Fruit fly (Drosophila melanogaster): ENCODE measurements around the gene CG32269.

Gene CG32269

DNA sequence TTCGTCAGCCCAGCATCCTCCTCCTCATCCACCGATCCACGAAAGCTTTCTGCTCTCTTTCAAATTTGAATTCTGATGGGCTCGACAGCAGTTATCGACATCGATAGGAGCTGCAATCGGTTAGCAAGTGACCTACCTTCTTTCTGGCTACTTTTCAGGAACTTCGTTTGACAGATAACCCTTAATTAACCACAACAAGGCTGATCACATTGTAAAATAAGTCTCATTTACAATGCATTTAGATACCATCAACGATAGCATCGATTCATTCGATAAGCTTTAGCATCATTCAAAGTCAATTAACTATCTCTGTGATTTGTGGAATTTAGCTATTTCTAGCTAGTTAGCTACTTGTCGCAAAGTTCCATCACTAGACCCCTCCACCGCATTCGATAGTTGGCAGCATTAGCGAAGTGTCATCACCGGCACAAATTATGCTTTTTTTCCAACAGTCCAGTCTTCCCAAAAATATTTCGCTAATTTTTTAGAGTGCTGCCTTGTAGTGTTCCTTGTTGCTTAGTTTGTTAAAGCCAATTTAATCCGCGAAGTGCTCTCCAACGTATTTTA lies 30.2 kb downstream of the CG32269 start, which contains the start of the genes MnM and Girdin:
MnM (minus strand) TSS at position 51 of the 567 bp plus-strand sequence.
Girdin (plus strand) TSS at position 401 of the 567 bp plus-strand sequence.
- TF ChIP-seq OdsH (GFP tag; optimal IDR thresholded peaks at IDR 0.05) (peak; percentile 55), h (GFP tag; optimal IDR thresholded peaks at IDR 0.05) (no peak), foxo (GFP tag; optimal IDR thresholded peaks at IDR 0.05) (peak in 1 of 2 experiments; percentile 82), Mio (GFP tag; optimal IDR thresholded peaks at IDR 0.05) (no peak), dmrt93B (GFP tag; optimal IDR thresholded peaks at IDR 0.05) (peak; percentile 19), jim (GFP tag; optimal IDR thresholded peaks at IDR 0.05) (no peak), Abd-B (GFP tag; optimal IDR thresholded peaks at IDR 0.05) (no peak), dsf (GFP tag; optimal IDR thresholded peaks at IDR 0.05; ENCODE audit: borderline replicate concordance) (no peak), woc (GFP tag; optimal IDR thresholded peaks at IDR 0.05) (peak; percentile 89), Hr83 (GFP tag; optimal IDR thresholded peaks at IDR 0.05; ENCODE audit: poor library complexity, severe bottlenecking) (peak; percentile 57), HLH106 (tag; optimal IDR thresholded peaks at IDR 0.05) (peak; percentile 65), br (GFP tag; optimal IDR thresholded peaks at IDR 0.05) (peak; percentile 73), Myc (optimal IDR thresholded peaks at IDR 0.05) (peak; percentile 94), CrebA (GFP tag; optimal IDR thresholded peaks at IDR 0.05; ENCODE audit: borderline replicate concordance) (no peak), CG32264 (GFP tag; optimal IDR thresholded peaks at IDR 0.05) (no peak), dl (GFP tag; optimal IDR thresholded peaks at IDR 0.05; ENCODE audit: insufficient read depth in 1 of 2, partially characterized antibody in 2 of 2) (no peak), lola (GFP tag; optimal IDR thresholded peaks at IDR 0.05) (no peak), sv (GFP tag; optimal IDR thresholded peaks at IDR 0.05) (peak; percentile 67), Hnf4 (GFP tag; optimal IDR thresholded peaks at IDR 0.05) (no peak), rgr (GFP tag; optimal IDR thresholded peaks at IDR 0.05) (no peak), fru (GFP tag; optimal IDR thresholded peaks at IDR 0.05) (peak; percentile 70), Jra (GFP tag; optimal IDR thresholded peaks at IDR 0.05) (no peak), GATAd (GFP tag; optimal IDR thresholded peaks at IDR 0.05) (peak; percentile 12), ey (GFP tag; optimal IDR thresholded peaks at IDR 0.05) (peak; percentile 69), sage (GFP tag; optimal IDR thresholded peaks at IDR 0.05) (no peak)

DNA sequence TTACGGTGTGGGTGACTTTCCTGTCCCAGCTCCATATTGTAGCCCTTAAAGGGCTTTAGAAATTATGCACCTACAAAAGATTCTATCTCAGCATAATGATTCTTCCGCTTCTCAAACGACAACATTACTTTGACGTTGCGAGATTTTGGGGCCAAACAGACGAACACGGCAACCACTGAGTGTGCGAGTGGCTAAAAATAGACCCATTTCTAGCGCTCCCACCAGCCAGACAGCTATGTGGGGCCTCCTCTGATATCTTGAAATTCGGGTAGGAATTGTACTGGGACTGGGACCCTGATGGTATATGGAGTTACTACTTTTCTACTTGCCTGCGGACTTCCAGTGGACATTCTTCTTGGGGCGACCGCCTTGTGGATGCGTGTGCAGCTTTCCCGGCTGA lies 30.9 kb downstream of the CG32269 start:
- no peak for TF ChIP-seq sv (GFP tag; optimal IDR thresholded peaks at IDR 0.05)
- no peak for TF ChIP-seq dsf (GFP tag; optimal IDR thresholded peaks at IDR 0.05; ENCODE audit: borderline replicate concordance)
- no peak for TF ChIP-seq usp (GFP tag; optimal IDR thresholded peaks at IDR 0.05)
- TF ChIP-seq HLH106 (tag; optimal IDR thresholded peaks at IDR 0.05): no peak
- TF ChIP-seq Rel (GFP tag; optimal IDR thresholded peaks at IDR 0.05): no peak
- no peak for TF ChIP-seq Rel (tag; optimal IDR thresholded peaks at IDR 0.05)
- TF ChIP-seq GATAd (GFP tag; optimal IDR thresholded peaks at IDR 0.05): no peak
- no peak for TF ChIP-seq Mio (GFP tag; optimal IDR thresholded peaks at IDR 0.05)
- TF ChIP-seq CrebA (GFP tag; optimal IDR thresholded peaks at IDR 0.05; ENCODE audit: borderline replicate concordance): no peak
- TF ChIP-seq woc (GFP tag; optimal IDR thresholded peaks at IDR 0.05): no peak

DNA sequence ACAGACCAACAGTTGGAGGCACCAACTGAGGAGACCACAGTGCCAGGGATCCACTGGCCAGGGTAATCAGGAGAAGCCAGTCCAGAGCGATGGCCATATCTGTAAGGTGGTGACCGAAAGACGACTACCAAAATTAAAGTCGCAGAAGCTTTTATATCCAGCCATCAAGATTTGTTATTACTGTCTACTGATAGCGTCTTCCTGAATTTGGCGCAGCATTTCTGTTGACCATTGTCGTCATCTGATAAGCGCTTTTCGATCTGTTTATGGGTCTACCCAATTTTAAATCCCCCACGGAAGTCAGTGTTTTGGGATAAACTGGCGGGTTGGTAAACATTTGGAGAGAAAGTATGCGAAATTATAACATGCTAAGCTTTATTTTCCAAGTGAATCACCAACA lies 36.3 kb downstream of the CG32269 start, which contains the start of gene CG14963:
CG14963 (minus strand) TSS at position 101 of the 400 bp plus-strand sequence.
- TF ChIP-seq Rel (GFP tag; optimal IDR thresholded peaks at IDR 0.05) (no peak), Rel (tag; optimal IDR thresholded peaks at IDR 0.05) (no peak), br (GFP tag; optimal IDR thresholded peaks at IDR 0.05) (no peak), brk (GFP tag; optimal IDR thresholded peaks at IDR 0.05) (no peak), Dfd (GFP tag; optimal IDR thresholded peaks at IDR 0.05) (no peak), lola (GFP tag; optimal IDR thresholded peaks at IDR 0.05) (no peak), Hnf4 (GFP tag; optimal IDR thresholded peaks at IDR 0.05) (no peak), rgr (GFP tag; optimal IDR thresholded peaks at IDR 0.05) (no peak), h (GFP tag; optimal IDR thresholded peaks at IDR 0.05) (no peak), woc (GFP tag; optimal IDR thresholded peaks at IDR 0.05) (no peak), ey (GFP tag; optimal IDR thresholded peaks at IDR 0.05) (no peak), foxo (GFP tag; optimal IDR thresholded peaks at IDR 0.05) (no peak), jim (GFP tag; optimal IDR thresholded peaks at IDR 0.05) (no peak)

DNA sequence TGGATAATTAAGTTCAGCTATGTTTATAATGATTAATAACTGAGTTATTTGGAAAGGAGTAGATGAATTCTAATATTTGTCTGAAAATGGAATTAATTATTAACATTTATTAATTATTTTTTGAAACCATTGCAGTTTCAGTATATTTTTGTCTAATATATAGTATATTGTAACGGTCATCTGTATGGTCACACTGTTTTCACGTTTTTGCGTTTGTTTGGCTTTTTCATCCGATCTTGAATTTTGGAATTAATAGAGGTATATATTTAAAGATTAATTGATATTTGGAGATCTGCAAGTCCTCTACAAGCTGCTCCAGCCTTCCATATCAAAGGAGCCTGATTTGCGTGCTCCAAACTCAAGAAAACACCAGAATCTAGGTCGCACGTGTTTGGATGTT lies 39.7 kb downstream of the CG32269 start, which contains the start of the genes CG32278 and CG32281:
CG32278 (plus strand) TSS at position 180 of the 400 bp plus-strand sequence.
CG32281 (plus strand) TSS at position 269 of the 400 bp plus-strand sequence.
- no peak for TF ChIP-seq Mio (GFP tag; optimal IDR thresholded peaks at IDR 0.05)
- TF ChIP-seq dsf (GFP tag; optimal IDR thresholded peaks at IDR 0.05; ENCODE audit: borderline replicate concordance): no peak
- TF ChIP-seq CrebA (GFP tag; optimal IDR thresholded peaks at IDR 0.05; ENCODE audit: borderline replicate concordance): no peak
- no peak for TF ChIP-seq lola (GFP tag; optimal IDR thresholded peaks at IDR 0.05)
- no peak for TF ChIP-seq Dfd (GFP tag; optimal IDR thresholded peaks at IDR 0.05)
- TF ChIP-seq ey (GFP tag; optimal IDR thresholded peaks at IDR 0.05): no peak
- no peak for TF ChIP-seq Jra (GFP tag; optimal IDR thresholded peaks at IDR 0.05)
- no peak for TF ChIP-seq Sp1 (GFP tag; optimal IDR thresholded peaks at IDR 0.05)
- no peak for TF ChIP-seq sv (GFP tag; optimal IDR thresholded peaks at IDR 0.05)
- TF ChIP-seq dl (GFP tag; optimal IDR thresholded peaks at IDR 0.05; ENCODE audit: insufficient read depth in 1 of 2, partially characterized antibody in 2 of 2): no peak
- no peak for TF ChIP-seq Abd-B (GFP tag; optimal IDR thresholded peaks at IDR 0.05)
- TF ChIP-seq jim (GFP tag; optimal IDR thresholded peaks at IDR 0.05): no peak
- no peak for TF ChIP-seq Hr78 (GFP tag; optimal IDR thresholded peaks at IDR 0.05)
- TF ChIP-seq OdsH (GFP tag; optimal IDR thresholded peaks at IDR 0.05): no peak
